Worm (Caenorhabditis elegans) whole organism, young adult: ENCODE measurements around the gene F47B8.2.

Experiments used
- ceh-40 ChIP-seq: fragments of 200-800 bp; sonication (Bioruptor generic); IDR thresholded peaks from 2 replicates; pipeline ENCODE4 v1.3.6; 2022; ENCODE audit warnings: missing genetic modification characterization, missing compliant biosample characterization
- nhr-80 ChIP-seq: sonication (generic microtip); optimal IDR thresholded peaks from 2 replicates; lab custom pipeline; 2016; ENCODE audit warnings: missing genetic modification characterization, missing compliant biosample characterization

ce11 chrV:14350498-14350897 is 34.1 kb upstream of the F47B8.2 start:
- TF ChIP-seq ceh-40 (GFP tag; lab: Robert Waterston, UW) (no peak), nhr-80 (tag; lab: Kevin White, UChicago) (no peak)
